Fruit fly (Drosophila melanogaster): Measurements from ENCODE around the gene CG4497.

Gene CG4497

DNA sequence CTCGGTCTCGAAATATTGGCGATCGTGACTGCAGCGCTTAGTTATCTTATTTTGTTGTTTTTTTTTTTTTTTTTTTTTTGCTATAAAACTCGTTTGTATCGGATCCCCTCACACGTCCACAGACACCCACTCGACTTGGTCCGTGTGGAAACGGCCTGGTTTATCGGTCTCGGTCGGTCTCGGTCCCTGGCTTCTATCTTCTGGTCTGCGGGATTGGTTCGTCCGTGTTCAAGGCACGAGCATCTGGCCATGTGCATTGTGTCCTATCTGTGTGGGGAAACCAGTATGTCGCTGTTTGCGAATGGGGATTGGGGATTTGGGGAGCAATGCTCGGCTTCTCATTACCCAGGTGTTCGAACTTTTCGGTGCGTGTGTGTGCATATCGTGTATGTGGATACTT is 4.7 kb downstream of the CG4497 start, which contains the start of gene CG4496:
CG4496 (minus strand) TSS at position 337 of the 400 bp plus-strand sequence.
- TF ChIP-seq CG8301 (tag; optimal IDR thresholded peaks at IDR 0.05) (no peak), CG12605 (GFP tag; IDR thresholded peaks at IDR 0.05) (no peak), Ets98B (GFP tag; IDR thresholded peaks at IDR 0.05) (peak; percentile 33; the same call in 1 of the 2 replicates), CG9948 (tag; optimal IDR thresholded peaks at IDR 0.05) (peak; percentile 0), Pif1A (GFP tag; optimal IDR thresholded peaks at IDR 0.05) (peak; percentile 44), CG32121 (GFP tag; IDR thresholded peaks at IDR 0.05) (peak; percentile 40), gl (tag; optimal IDR thresholded peaks at IDR 0.05) (no peak), Pif1B (GFP tag; optimal IDR thresholded peaks at IDR 0.05) (no peak), CG4496 (GFP tag; IDR thresholded peaks at IDR 0.05) (peak; percentile 100), D1 (tag; optimal IDR thresholded peaks at IDR 0.05) (no peak), CG34367 (tag; optimal IDR thresholded peaks at IDR 0.05) (peak; percentile 46), CG14655 (GFP tag; optimal IDR thresholded peaks at IDR 0.05) (peak; percentile 33), CG8159 (tag; optimal IDR thresholded peaks at IDR 0.05) (no peak), fd96Ca (GFP tag; IDR thresholded peaks at IDR 0.05) (peak; percentile 56; the same call in 2 of the 3 replicates), Snoo (tag; optimal IDR thresholded peaks at IDR 0.05) (peak; percentile 13), CG17806 (tag; optimal IDR thresholded peaks at IDR 0.05) (no peak), CG10348 (GFP tag; IDR thresholded peaks at IDR 0.05) (no peak), CG15710 (tag; optimal IDR thresholded peaks at IDR 0.05) (peak; percentile 54), CG13204 (GFP tag; optimal IDR thresholded peaks at IDR 0.05) (peak; percentile 70), rn (GFP tag; IDR thresholded peaks at IDR 0.05) (no peak), EcR (GFP tag; optimal IDR thresholded peaks at IDR 0.05) (peak; percentile 98)

DNA sequence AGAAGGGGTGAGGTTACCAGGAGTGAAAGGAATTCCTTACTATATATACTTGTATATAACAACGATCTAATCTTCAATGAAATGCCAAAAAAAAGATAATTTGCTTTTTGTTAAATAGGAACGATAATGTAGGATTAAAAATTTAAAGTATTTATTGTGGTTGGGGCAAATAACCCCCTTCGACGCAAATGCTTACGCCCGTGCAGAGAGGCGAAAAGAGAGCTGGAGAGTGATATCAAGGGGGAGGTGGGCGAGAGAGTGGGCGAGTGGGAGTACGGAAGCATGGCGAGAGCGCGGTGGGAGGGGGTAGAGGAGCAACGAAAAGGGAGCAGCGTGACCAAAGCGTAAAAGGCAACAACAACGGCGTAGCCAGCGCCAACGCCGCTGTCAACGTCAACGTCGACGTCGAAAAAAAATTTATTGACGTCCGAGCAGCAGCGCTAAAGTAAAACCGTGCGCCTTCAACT is 5.8 kb downstream of the CG4497 start:
- TF ChIP-seq EcR (GFP tag; optimal IDR thresholded peaks at IDR 0.05): peak; percentile 63
- peak; percentile 100 for TF ChIP-seq CG14655 (GFP tag; optimal IDR thresholded peaks at IDR 0.05)
- TF ChIP-seq fd96Ca (GFP tag; IDR thresholded peaks at IDR 0.05): peak; percentile 100
- peak; percentile 99 for TF ChIP-seq Ets98B (GFP tag; IDR thresholded peaks at IDR 0.05)
- peak; percentile 99 for TF ChIP-seq D1 (tag; optimal IDR thresholded peaks at IDR 0.05)
- TF ChIP-seq Snoo (tag; optimal IDR thresholded peaks at IDR 0.05): peak; percentile 100
- TF ChIP-seq CG17806 (tag; optimal IDR thresholded peaks at IDR 0.05): peak; percentile 99
- peak; percentile 100 for TF ChIP-seq CG10348 (GFP tag; IDR thresholded peaks at IDR 0.05)
- peak; percentile 100 for TF ChIP-seq CG8301 (tag; optimal IDR thresholded peaks at IDR 0.05)
- TF ChIP-seq CG8159 (tag; optimal IDR thresholded peaks at IDR 0.05): peak; percentile 100
- peak; percentile 100 for TF ChIP-seq CG9948 (tag; optimal IDR thresholded peaks at IDR 0.05)
- peak; percentile 99 for TF ChIP-seq CG34367 (tag; optimal IDR thresholded peaks at IDR 0.05)
- peak; percentile 100 for TF ChIP-seq CG32121 (GFP tag; IDR thresholded peaks at IDR 0.05)
- TF ChIP-seq CG13204 (GFP tag; optimal IDR thresholded peaks at IDR 0.05): peak; percentile 97
- TF ChIP-seq Pif1B (GFP tag; optimal IDR thresholded peaks at IDR 0.05): peak; percentile 100
- TF ChIP-seq CG12605 (GFP tag; IDR thresholded peaks at IDR 0.05): peak; percentile 99
- TF ChIP-seq rn (GFP tag; IDR thresholded peaks at IDR 0.05): peak; percentile 100
- TF ChIP-seq Pif1A (GFP tag; optimal IDR thresholded peaks at IDR 0.05): peak; percentile 100
- peak; percentile 100 for TF ChIP-seq CG4496 (GFP tag; IDR thresholded peaks at IDR 0.05)
- TF ChIP-seq CG15710 (tag; optimal IDR thresholded peaks at IDR 0.05): peak; percentile 100
- TF ChIP-seq gl (tag; optimal IDR thresholded peaks at IDR 0.05): peak; percentile 97

DNA sequence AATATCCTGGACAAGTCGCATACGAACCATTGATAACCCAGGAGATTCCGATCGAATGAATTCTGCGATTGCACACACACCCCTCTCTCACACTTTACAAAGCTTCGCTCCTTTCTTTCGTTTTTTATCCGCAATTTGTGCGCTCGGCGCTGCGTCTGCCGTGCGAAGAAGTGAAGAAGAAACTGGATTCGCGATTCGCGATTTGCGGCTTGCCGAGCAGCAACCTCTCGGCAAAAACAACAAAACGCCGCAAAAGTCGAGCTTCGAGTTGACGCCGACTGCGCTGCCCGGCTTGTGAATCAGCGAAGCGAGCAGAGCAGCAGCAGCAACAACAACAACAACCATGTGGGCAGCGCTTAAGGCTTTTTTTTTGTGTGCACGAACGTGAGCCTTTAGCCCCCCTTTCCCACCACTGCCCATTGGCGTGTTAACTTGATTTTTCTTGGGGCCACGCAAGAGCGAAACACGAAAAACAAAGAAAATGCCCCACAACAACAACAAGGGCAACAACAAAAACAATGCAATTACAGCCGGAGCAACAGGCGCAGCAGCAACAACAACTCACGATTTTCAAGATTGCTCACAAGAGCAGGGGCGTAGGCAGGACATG is 6.4 kb downstream of the CG4497 start:
- peak; percentile 3; the same call in 1 of the 2 replicates for TF ChIP-seq Ets98B (GFP tag; IDR thresholded peaks at IDR 0.05)
- TF ChIP-seq CG4496 (GFP tag; IDR thresholded peaks at IDR 0.05): peak; percentile 100
- no peak for TF ChIP-seq CG17806 (tag; optimal IDR thresholded peaks at IDR 0.05)

DNA sequence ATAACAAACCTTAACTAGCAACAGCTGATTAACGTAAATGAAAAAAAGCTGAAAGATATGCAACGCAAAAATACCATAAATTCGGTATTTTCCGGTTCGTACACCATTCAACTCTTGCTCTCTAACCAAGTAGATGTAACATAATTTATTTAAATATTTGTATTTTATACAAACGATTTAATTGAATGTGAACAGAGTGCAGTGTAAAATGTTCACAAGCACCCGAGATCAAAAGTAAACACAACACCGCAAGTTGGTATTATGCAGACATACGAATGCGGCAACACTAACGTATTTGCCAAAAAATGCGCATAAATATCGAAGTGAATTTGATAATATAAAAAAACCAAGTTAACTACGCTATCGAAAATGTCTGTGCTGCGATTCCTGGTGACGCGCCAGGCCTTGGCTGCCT is 12.4 kb downstream of the CG4497 start, which contains the start of gene MICU1:
MICU1 (plus strand) TSS at position 257 of the 415 bp plus-strand sequence.
- TF ChIP-seq CG9948 (tag; optimal IDR thresholded peaks at IDR 0.05) (no peak), CG15710 (tag; optimal IDR thresholded peaks at IDR 0.05) (peak; percentile 19), CG34367 (tag; optimal IDR thresholded peaks at IDR 0.05) (no peak), Ets98B (GFP tag; IDR thresholded peaks at IDR 0.05) (no peak), fd96Ca (GFP tag; IDR thresholded peaks at IDR 0.05) (0 out of 3 replicates have a peak, but pooled peaks have one; percentile 15)

DNA sequence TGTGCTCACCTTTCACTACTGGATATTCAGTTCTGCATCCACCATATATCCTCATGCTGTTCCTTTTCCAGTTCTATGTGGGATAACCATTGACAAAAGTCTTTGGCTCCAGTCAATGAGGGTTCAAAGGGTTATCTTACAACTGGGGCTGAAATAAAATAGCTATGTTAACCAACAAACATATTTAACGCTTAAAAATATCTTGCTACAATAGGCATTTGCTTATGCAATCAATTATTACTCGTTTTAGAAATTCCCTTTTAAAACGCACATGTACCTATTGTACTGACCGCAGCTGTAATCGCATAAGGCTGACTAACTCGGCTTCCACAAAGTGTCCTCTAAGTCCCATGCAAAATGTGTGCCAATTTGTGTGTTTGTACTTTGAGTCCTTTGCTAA is 15.1 kb downstream of the CG4497 start:
- TF ChIP-seq CG12605 (GFP tag; IDR thresholded peaks at IDR 0.05) (no peak), CG4496 (GFP tag; IDR thresholded peaks at IDR 0.05) (peak; percentile 58; the same call in 1 of the 3 replicates)

DNA sequence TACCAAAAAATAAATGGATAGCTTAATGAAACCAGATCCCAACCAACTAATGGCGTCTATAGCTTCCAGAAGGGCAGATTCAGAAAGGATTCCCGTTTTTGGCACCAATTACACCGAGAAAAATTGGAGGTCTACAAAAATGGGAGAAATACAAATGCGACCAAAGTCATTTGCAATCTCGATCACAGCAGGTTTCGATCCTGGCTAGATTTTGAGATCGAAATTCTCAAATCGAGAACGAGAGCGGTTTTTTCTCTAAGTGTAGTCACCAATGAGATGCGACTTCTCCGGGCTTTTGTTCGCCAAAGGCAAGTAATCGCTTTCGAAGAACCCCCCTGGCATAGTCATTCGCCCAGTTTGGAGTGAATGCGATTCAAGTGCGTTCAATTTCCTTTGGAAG is 18.6 kb downstream of the CG4497 start:
- TF ChIP-seq Pif1B (GFP tag; optimal IDR thresholded peaks at IDR 0.05): peak; percentile 35
- no peak for TF ChIP-seq rn (GFP tag; IDR thresholded peaks at IDR 0.05)
- TF ChIP-seq CG9948 (tag; optimal IDR thresholded peaks at IDR 0.05): peak; percentile 22
- TF ChIP-seq CG8301 (tag; optimal IDR thresholded peaks at IDR 0.05): no peak
- no peak for TF ChIP-seq gl (tag; optimal IDR thresholded peaks at IDR 0.05)
- 0 out of 2 replicates have a peak, but pooled peaks have one; percentile 12 for TF ChIP-seq CG12605 (GFP tag; IDR thresholded peaks at IDR 0.05)
- no peak for TF ChIP-seq CG10348 (GFP tag; IDR thresholded peaks at IDR 0.05)
- TF ChIP-seq Pif1A (GFP tag; optimal IDR thresholded peaks at IDR 0.05): no peak
- TF ChIP-seq CG4496 (GFP tag; IDR thresholded peaks at IDR 0.05): peak; percentile 83
- no peak for TF ChIP-seq CG14655 (GFP tag; optimal IDR thresholded peaks at IDR 0.05)
- no peak for TF ChIP-seq CG32121 (GFP tag; IDR thresholded peaks at IDR 0.05)
- no peak for TF ChIP-seq D1 (tag; optimal IDR thresholded peaks at IDR 0.05)
- TF ChIP-seq EcR (GFP tag; optimal IDR thresholded peaks at IDR 0.05): peak; percentile 5
- TF ChIP-seq CG8159 (tag; optimal IDR thresholded peaks at IDR 0.05): no peak
